Worm (Caenorhabditis elegans) whole organism, L3 larva: Measurements from ENCODE around the gene Y73B3A.8.

Experiments
- ZK546.5 ChIP-seq: sonication (generic microtip); optimal IDR thresholded peaks from 2 replicates; lab custom pipeline; 2017; ENCODE audit warnings: missing biosample characterization, missing genetic modification characterization
- ama-1 ChIP-seq: fragments of 150-350 bp; optimal IDR thresholded peaks from 2 replicates; lab custom pipeline; 2018
- ceh-28 ChIP-seq: fragments of 150-350 bp; optimal IDR thresholded peaks from 2 replicates; lab custom pipeline; 2014; ENCODE audit warnings: missing biosample characterization, missing genetic modification reagents, missing genetic modification characterization
- egl-27 ChIP-seq: sonication (generic microtip); optimal IDR thresholded peaks from 4 replicates; lab custom pipeline; 2017; ENCODE audit warnings: missing biosample characterization, missing genetic modification reagents, missing genetic modification characterization
- elt-3 ChIP-seq, 3 experiments: fragments of 150-350 bp in 1 of 3; sonication (generic microtip) in 2 of 3; optimal IDR thresholded peaks; 2 replicates in 2 of 3; 4 replicates in 1 of 3; lab custom pipeline; 2014 to 2017; ENCODE audit warnings: missing biosample characterization in 3 of 3, missing genetic modification characterization in 3 of 3
- jun-1 ChIP-seq: fragments of 150-350 bp; optimal IDR thresholded peaks from 2 replicates; lab custom pipeline; 2014; ENCODE audit warnings: missing biosample characterization, missing genetic modification reagents, missing genetic modification characterization
- lin-39 ChIP-seq: fragments of 150-350 bp; optimal IDR thresholded peaks from 2 replicates; lab custom pipeline; 2018; ENCODE audit warnings: missing biosample characterization, missing genetic modification reagents, missing genetic modification characterization
- nfya-1 ChIP-seq: sonication (generic microtip); optimal IDR thresholded peaks from 2 replicates; lab custom pipeline; 2017; ENCODE audit warnings: missing genetic modification characterization, mild to moderate bottlenecking, missing compliant biosample characterization, antibody characterized with exemption, moderate library complexity; ENCODE audit not compliant: insufficient read depth
- nhr-237 ChIP-seq: fragments of 150-350 bp; optimal IDR thresholded peaks from 2 replicates; lab custom pipeline; 2014; ENCODE audit warnings: missing biosample characterization, missing genetic modification characterization
- nhr-77 ChIP-seq: fragments of 150-350 bp; optimal IDR thresholded peaks from 2 replicates; lab custom pipeline; 2014; ENCODE audit warnings: missing biosample characterization, missing genetic modification characterization
- sea-2 ChIP-seq: fragments of 150-350 bp; sonication (generic microtip); optimal IDR thresholded peaks from 4 replicates; lab custom pipeline; 2014; ENCODE audit warnings: missing biosample characterization, missing genetic modification reagents, missing genetic modification characterization
- unc-62 ChIP-seq: fragments of 150-350 bp; sonication (generic microtip); optimal IDR thresholded peaks from 4 replicates; lab custom pipeline; 2014; ENCODE audit warnings: missing biosample characterization, missing genetic modification reagents, missing genetic modification characterization
- zag-1 ChIP-seq: fragments of 150-350 bp; optimal IDR thresholded peaks from 2 replicates; lab custom pipeline; 2014; ENCODE audit warnings: missing biosample characterization, missing genetic modification characterization

ce11 chrX:146832-147231 lies 5.8 kb upstream of the Y73B3A.8 start:
- TF ChIP-seq sea-2, result no peak
- no peak for TF ChIP-seq ZK546.5
- no peak for TF ChIP-seq ceh-28 (tag; lab: Kevin White, UChicago)
- no peak for TF ChIP-seq nhr-77 (tag; lab: Kevin White, UChicago)
- no peak for TF ChIP-seq nfya-1
- TF ChIP-seq nhr-237, result no peak
- TF ChIP-seq lin-39 (tag; lab: Kevin White, UChicago), result no peak
- TF ChIP-seq jun-1 (tag; lab: Kevin White, UChicago), result no peak
- TF ChIP-seq ama-1, result no peak
- no peak for TF ChIP-seq zag-1 (tag; lab: Kevin White, UChicago)
- TF ChIP-seq unc-62, result no peak
- no peak for TF ChIP-seq egl-27
- TF ChIP-seq elt-3 (tag; optimal IDR thresholded peaks at IDR 0.05; lab: Kevin White, UChicago), result no peak
